Worm (Caenorhabditis elegans): ENCODE data around the gene AH9.6.

The AH9.6 gene

DNA sequence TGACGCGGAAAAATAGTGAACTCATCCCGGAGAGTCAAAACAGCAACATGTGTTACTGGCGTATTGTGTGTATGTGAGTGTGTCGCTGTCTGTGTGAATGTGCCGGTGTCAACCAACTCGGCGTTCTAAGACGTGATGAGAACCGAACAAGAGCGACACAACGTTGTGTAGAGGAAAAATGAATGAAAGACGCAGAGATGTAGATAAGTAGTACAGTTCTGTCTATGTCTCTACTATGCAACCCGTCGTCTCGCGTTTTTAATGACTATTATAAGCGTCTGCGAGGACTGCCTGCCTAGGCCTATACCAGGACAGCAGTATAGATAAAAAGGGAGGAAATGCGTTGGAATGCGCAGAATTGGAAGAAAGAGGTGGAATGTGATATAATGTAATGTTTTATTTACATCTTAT lies 20.0 kb upstream of the AH9.6 start (continued):
- TF ChIP-seq nhr-10 (tag; optimal IDR thresholded peaks at IDR 0.05) (no peak), ztf-11 (tag; optimal IDR thresholded peaks at IDR 0.05) (no peak), nhr-12 (tag; optimal IDR thresholded peaks at IDR 0.05) (no peak), ztf-1 (GFP tag; conservative IDR thresholded peaks at IDR 0.05) (no peak), nhr-25 (tag; optimal IDR thresholded peaks at IDR 0.05) (peak; percentile 7), lin-11 (tag; optimal IDR thresholded peaks at IDR 0.05) (no peak), C34F6.9 (tag; optimal IDR thresholded peaks at IDR 0.05) (no peak), unc-55 (GFP tag; optimal IDR thresholded peaks at IDR 0.05) (no peak), ZK546.5 (tag; optimal IDR thresholded peaks at IDR 0.05) (no peak), mab-5 (tag; optimal IDR thresholded peaks at IDR 0.05) (no peak), fos-1 (tag; optimal IDR thresholded peaks at IDR 0.05) (peak; percentile 74), R02D3.7 (tag; optimal IDR thresholded peaks at IDR 0.05) (no peak), lin-39 (tag; optimal IDR thresholded peaks at IDR 0.05) (no peak)

DNA sequence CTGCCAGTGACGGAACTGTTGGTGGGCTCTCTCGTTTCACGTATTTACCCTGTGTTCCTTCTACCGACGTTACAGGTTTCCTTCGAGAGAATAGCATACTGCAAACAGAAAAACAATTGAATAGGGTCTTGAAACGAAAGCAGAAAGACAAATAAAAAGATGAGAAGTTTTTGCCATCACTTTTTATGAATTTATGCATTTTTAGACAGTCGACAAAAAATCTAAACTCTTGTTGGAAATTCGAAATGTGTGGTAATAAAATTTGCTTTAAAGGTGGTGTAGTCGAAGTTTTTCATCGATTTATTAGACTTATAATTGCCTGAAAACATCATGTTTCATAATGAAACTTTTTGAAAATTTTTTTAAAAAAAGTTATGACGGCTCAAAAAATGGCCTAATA lies 19.2 kb upstream of the AH9.6 start, which contains the start of gene sav-1:
Gene sav-1 (minus strand): TSS at position 101 of the 400 bp plus-strand sequence.
- TF ChIP-seq nhr-77 (tag; optimal IDR thresholded peaks at IDR 0.05) (no peak), gmeb-1 (tag; optimal IDR thresholded peaks at IDR 0.05) (no peak), nhr-10 (tag; optimal IDR thresholded peaks at IDR 0.05) (no peak), snpc-4 (tag; optimal IDR thresholded peaks at IDR 0.05) (no peak), lin-11 (tag; optimal IDR thresholded peaks at IDR 0.05) (no peak), peb-1 (tag; optimal IDR thresholded peaks at IDR 0.05) (no peak), crh-2 (tag; optimal IDR thresholded peaks at IDR 0.05) (no peak), nhr-12 (tag; optimal IDR thresholded peaks at IDR 0.05) (no peak), zag-1 (tag; optimal IDR thresholded peaks at IDR 0.05) (no peak), fos-1 (tag; optimal IDR thresholded peaks at IDR 0.05) (no peak), sma-3 (GFP tag; optimal IDR thresholded peaks at IDR 0.05) (no peak), blmp-1 (tag; optimal IDR thresholded peaks at IDR 0.05; ENCODE audit: insufficient read depth) (no peak), aly-2 (tag; optimal IDR thresholded peaks at IDR 0.05) (no peak), mbf-1 (tag; optimal IDR thresholded peaks at IDR 0.05) (no peak), Y55F3AM.14 (GFP tag; optimal IDR thresholded peaks at IDR 0.05) (no peak), mdl-1 (tag; optimal IDR thresholded peaks at IDR 0.05) (no peak), elt-1 (tag; optimal IDR thresholded peaks at IDR 0.05) (no peak)

DNA sequence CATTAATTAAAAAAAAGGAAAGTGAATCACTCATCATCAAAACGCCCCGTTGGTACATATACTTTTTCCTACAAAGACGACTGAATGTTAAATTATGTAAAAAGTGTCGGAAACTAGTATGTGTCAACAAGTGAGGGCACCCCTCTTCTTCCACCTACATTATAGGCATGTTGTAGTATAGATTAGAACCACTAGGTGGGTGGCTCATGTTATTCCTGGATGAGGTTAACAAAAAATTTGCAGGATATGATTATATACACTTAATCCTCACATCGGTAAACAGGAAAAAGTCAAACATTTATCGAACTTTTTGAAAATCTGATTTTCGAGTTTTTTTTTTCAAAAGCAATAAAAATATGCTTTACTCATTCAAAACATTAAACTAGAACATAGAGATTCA lies 8.1 kb upstream of the AH9.6 start:
- TF ChIP-seq zag-1 (tag; optimal IDR thresholded peaks at IDR 0.05) (no peak), nhr-10 (tag; optimal IDR thresholded peaks at IDR 0.05) (no peak), mab-5 (tag; optimal IDR thresholded peaks at IDR 0.05) (no peak), ama-1 (optimal IDR thresholded peaks at IDR 0.05) (no peak), ceh-16 (tag; optimal IDR thresholded peaks at IDR 0.05) (no peak), blmp-1 (tag; optimal IDR thresholded peaks at IDR 0.05; ENCODE audit: insufficient read depth) (no peak), elt-1 (tag; optimal IDR thresholded peaks at IDR 0.05) (no peak), F13H6.1 (tag; optimal IDR thresholded peaks at IDR 0.05) (no peak), lin-11 (tag; optimal IDR thresholded peaks at IDR 0.05) (no peak), unc-39 (tag; optimal IDR thresholded peaks at IDR 0.05) (no peak), ztf-1 (GFP tag; conservative IDR thresholded peaks at IDR 0.05) (no peak), ztf-4 (tag; optimal IDR thresholded peaks at IDR 0.05) (no peak)

DNA sequence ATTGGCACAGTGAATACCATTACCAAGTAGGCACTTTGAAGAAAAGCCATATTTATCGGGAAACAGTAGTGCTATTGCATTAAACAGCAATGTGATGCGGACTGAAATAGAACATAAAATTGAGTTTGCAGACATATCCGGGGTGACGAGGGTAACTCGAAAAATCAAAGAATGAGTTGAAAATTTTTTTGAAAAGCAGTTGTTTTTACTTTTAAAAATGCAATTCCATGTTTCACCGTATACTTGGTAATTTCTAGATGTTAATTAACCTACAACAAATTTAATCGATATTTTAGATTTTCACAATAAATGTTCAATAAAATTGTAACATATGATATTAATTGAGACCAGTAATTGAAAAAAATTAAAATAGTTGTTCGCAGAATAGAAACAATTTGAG lies 6.3 kb upstream of the AH9.6 start, which contains the start of gene AH9.4:
Gene AH9.4 (minus strand): TSS at position 101 of the 400 bp plus-strand sequence.
- TF ChIP-seq nhr-6 (tag; optimal IDR thresholded peaks at IDR 0.05) = no peak
- TF ChIP-seq unc-39 (tag; optimal IDR thresholded peaks at IDR 0.05) = no peak
- no peak for TF ChIP-seq C34F6.9 (tag; optimal IDR thresholded peaks at IDR 0.05)
- TF ChIP-seq sma-9 (GFP tag; optimal IDR thresholded peaks at IDR 0.05) = no peak
- no peak for TF ChIP-seq sma-9 (tag; optimal IDR thresholded peaks at IDR 0.05)
- TF ChIP-seq ceh-82 (tag; optimal IDR thresholded peaks at IDR 0.05) = no peak
- TF ChIP-seq nhr-11 (tag; optimal IDR thresholded peaks at IDR 0.05) = no peak
- TF ChIP-seq nhr-129 (tag; optimal IDR thresholded peaks at IDR 0.05) = no peak
- TF ChIP-seq nhr-21 (tag; optimal IDR thresholded peaks at IDR 0.05) = no peak
- no peak for TF ChIP-seq nhr-237 (tag; optimal IDR thresholded peaks at IDR 0.05)
- no peak for TF ChIP-seq nhr-12 (tag; optimal IDR thresholded peaks at IDR 0.05)
- no peak for TF ChIP-seq unc-55 (GFP tag; optimal IDR thresholded peaks at IDR 0.05)
- no peak for TF ChIP-seq mab-5 (tag; optimal IDR thresholded peaks at IDR 0.05)
